Fruit fly (Drosophila melanogaster) whole organism, embryonic: Measurements from ENCODE around the gene zuc.

Experiments used
- CG14710 ChIP-seq: fragments of 200-800 bp; sonication (Bioruptor generic); optimal IDR thresholded peaks from 3 replicates; lab custom pipeline; 2019; ENCODE audit warnings: missing biosample characterization, mild to moderate bottlenecking, missing genetic modification characterization, moderate library complexity
- CG4854 ChIP-seq: fragments of 200-800 bp; sonication (Bioruptor generic); optimal IDR thresholded peaks from 2 replicates; lab custom pipeline; 2016; ENCODE audit warnings: missing biosample characterization, missing genetic modification characterization, inconsistent platforms
- CG8478 ChIP-seq: fragments of >200 bp; optimal IDR thresholded peaks from 2 replicates; lab custom pipeline; 2018
- Fer3 ChIP-seq: fragments of 200-800 bp; sonication (Bioruptor generic); optimal IDR thresholded peaks from 2 replicates; lab custom pipeline; 2018; ENCODE audit warnings: missing biosample characterization, mild to moderate bottlenecking, missing genetic modification characterization, moderate library complexity
- MTF-1 ChIP-seq: fragments of 200-800 bp; sonication (Bioruptor generic); optimal IDR thresholded peaks from 2 replicates; lab custom pipeline; 2018; ENCODE audit warnings: missing biosample characterization, mild to moderate bottlenecking, missing genetic modification characterization, borderline replicate concordance
- br ChIP-seq: fragments of >200 bp; optimal IDR thresholded peaks from 2 replicates; lab custom pipeline; 2017
- fd64A ChIP-seq: fragments of 200-800 bp; sonication (Bioruptor generic); optimal IDR thresholded peaks from 3 replicates; lab custom pipeline; 2018; ENCODE audit warnings: missing biosample characterization, mild to moderate bottlenecking, missing genetic modification characterization
- lola ChIP-seq, 3 experiments: fragments of >200 bp in 2 of 3; fragments of 200-800 bp in 1 of 3; sonication (Bioruptor generic) in 1 of 3; optimal IDR thresholded peaks; 2 replicates each; lab custom pipeline; 2017 to 2019; ENCODE audit warnings: missing biosample characterization in 3 of 3, missing genetic modification characterization in 3 of 3, mild to moderate bottlenecking in 1 of 3, moderate library complexity in 1 of 3
- pan ChIP-seq, 4 experiments: fragments of >200 bp in 3 of 4; fragments of 200-800 bp in 1 of 4; sonication (Bioruptor generic) in 1 of 4; optimal IDR thresholded peaks in 3 of 4; IDR thresholded peaks in 1 of 4; 2 replicates each; pipeline versions ENCODE4 v1.3.6 to Lab custom; 2017 to 2022; ENCODE audit warnings: missing biosample characterization in 2 of 4, missing genetic modification characterization in 2 of 4, mixed read lengths in 1 of 4
- sob ChIP-seq: fragments of 200-800 bp; sonication (Bioruptor generic); IDR thresholded peaks from 2 replicates; pipeline ENCODE4 v1.3.6; 2022; ENCODE audit warnings: missing biosample characterization, missing genetic modification characterization
- zf30C ChIP-seq: fragments of 200-800 bp; sonication (Bioruptor generic); optimal IDR thresholded peaks from 3 replicates; lab custom pipeline; 2018; ENCODE audit warnings: missing biosample characterization, mild to moderate bottlenecking, missing genetic modification characterization

DNA sequence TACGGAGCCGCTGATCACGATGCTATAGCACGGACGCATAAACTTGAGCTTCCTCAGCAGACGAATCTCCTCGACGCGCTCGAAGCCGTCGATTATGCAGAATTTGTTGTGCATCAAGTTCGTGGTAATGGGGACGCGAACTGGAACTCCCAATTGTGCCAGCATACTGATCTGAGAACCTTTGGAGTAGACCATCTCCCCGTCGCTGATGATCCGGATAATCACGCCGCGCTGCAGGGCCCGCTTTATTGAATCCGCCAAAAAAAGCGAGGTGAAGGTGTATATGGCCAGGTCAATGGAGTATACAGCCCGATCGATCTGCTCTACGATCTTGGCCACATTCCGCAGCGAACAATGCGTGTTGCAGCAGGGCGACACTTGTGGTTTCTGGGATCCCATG lies 472 bp downstream of the zuc start:
- no peak for TF ChIP-seq sob (GFP tag; lab: Robert Waterston, UW)
- TF ChIP-seq lola (GFP tag; optimal IDR thresholded peaks at IDR 0.05; lab: Kevin White, UChicago), result no peak
- TF ChIP-seq fd64A, result no peak
- no peak for TF ChIP-seq br (lab: Kevin White, UChicago)
- TF ChIP-seq Fer3 (tag; lab: Kevin White, UChicago), result no peak
- TF ChIP-seq CG8478 (lab: Kevin White, UChicago), result no peak
- no peak for TF ChIP-seq CG14710 (tag; lab: Kevin White, UChicago)
- no peak for TF ChIP-seq MTF-1 (GFP tag; lab: Kevin White, UChicago)
- TF ChIP-seq pan (optimal IDR thresholded peaks at IDR 0.05; lab: Kevin White, UChicago), result no peak
- TF ChIP-seq pan (GFP tag; optimal IDR thresholded peaks at IDR 0.05 in 1 of 2, IDR thresholded peaks at IDR 0.05 in 1 of 2), result no peak
- TF ChIP-seq zf30C (GFP tag; lab: Kevin White, UChicago), result no peak
- TF ChIP-seq CG4854, result no peak
